Worm (Caenorhabditis elegans) whole organism, L2 larva: ENCODE data around the gene K09E3.7.

Source experiments
- C34F6.9 ChIP-seq: fragments of 150-350 bp; optimal IDR thresholded peaks from 2 replicates; lab custom pipeline; 2014; ENCODE audit warnings: missing biosample characterization, missing genetic modification characterization
- F13H6.1 ChIP-seq: sonication (generic microtip); optimal IDR thresholded peaks from 2 replicates; lab custom pipeline; 2016; ENCODE audit warnings: missing genetic modification characterization, missing compliant biosample characterization
- Y55F3AM.14 ChIP-seq: fragments of 200-800 bp; sonication (Bioruptor generic); optimal IDR thresholded peaks from 2 replicates; lab custom pipeline; 2018; ENCODE audit warnings: mild to moderate bottlenecking, missing genetic modification characterization, missing compliant biosample characterization
- alr-1 ChIP-seq: fragments of 150-350 bp; optimal IDR thresholded peaks from 2 replicates; lab custom pipeline; 2014; ENCODE audit warnings: missing biosample characterization, missing genetic modification characterization
- ama-1 ChIP-seq: fragments of 150-350 bp; optimal IDR thresholded peaks from 2 replicates; lab custom pipeline; 2018; ENCODE audit warnings: inconsistent platforms
- blmp-1 ChIP-seq: sonication (generic microtip); optimal IDR thresholded peaks from 2 replicates; lab custom pipeline; 2017; ENCODE audit warnings: missing genetic modification characterization, mild to moderate bottlenecking, missing compliant biosample characterization, antibody characterized with exemption, moderate library complexity; ENCODE audit not compliant: insufficient read depth
- ceh-16 ChIP-seq: fragments of 150-350 bp; optimal IDR thresholded peaks from 2 replicates; lab custom pipeline; 2014; ENCODE audit warnings: missing biosample characterization, missing genetic modification characterization
- dmd-4 ChIP-seq: sonication (generic microtip); optimal IDR thresholded peaks from 2 replicates; lab custom pipeline; 2017; ENCODE audit warnings: missing biosample characterization, missing genetic modification characterization
- egl-27 ChIP-seq: sonication (generic microtip); optimal IDR thresholded peaks from 3 replicates; lab custom pipeline; 2017; ENCODE audit warnings: missing biosample characterization, missing genetic modification reagents, missing genetic modification characterization
- elt-1 ChIP-seq: fragments of 150-350 bp; optimal IDR thresholded peaks from 2 replicates; lab custom pipeline; 2014; ENCODE audit warnings: missing biosample characterization, missing genetic modification characterization
- elt-3 ChIP-seq: sonication (generic microtip); optimal IDR thresholded peaks from 2 replicates; lab custom pipeline; 2017; ENCODE audit warnings: missing biosample characterization, missing genetic modification characterization
- fos-1 ChIP-seq: fragments of 150-350 bp; optimal IDR thresholded peaks from 2 replicates; lab custom pipeline; 2014; ENCODE audit warnings: missing biosample characterization, missing genetic modification characterization
- gmeb-1 ChIP-seq: fragments of 150-350 bp; optimal IDR thresholded peaks from 2 replicates; lab custom pipeline; 2014; ENCODE audit warnings: missing biosample characterization, missing genetic modification characterization
- lin-13 ChIP-seq: fragments of 150-350 bp; optimal IDR thresholded peaks from 2 replicates; lab custom pipeline; 2014; ENCODE audit warnings: missing biosample characterization, missing genetic modification reagents, missing genetic modification characterization
- lin-39 ChIP-seq: fragments of 150-350 bp; optimal IDR thresholded peaks from 2 replicates; lab custom pipeline; 2014; ENCODE audit warnings: missing biosample characterization, missing genetic modification reagents, missing genetic modification characterization
- lsy-2 ChIP-seq, 2 experiments: fragments of 150-350 bp in 1 of 2; sonication (generic microtip) in 1 of 2; optimal IDR thresholded peaks; 2 replicates each; lab custom pipeline; 2014 to 2017; ENCODE audit warnings: missing biosample characterization in 2 of 2, missing genetic modification characterization in 2 of 2
- mab-5 ChIP-seq: fragments of 150-350 bp; optimal IDR thresholded peaks from 2 replicates; lab custom pipeline; 2014; ENCODE audit warnings: missing biosample characterization, missing genetic modification characterization
- mdl-1 ChIP-seq, 2 experiments: fragments of 150-350 bp in 1 of 2; sonication (generic microtip) in 1 of 2; optimal IDR thresholded peaks; 2 replicates each; lab custom pipeline; 2017; ENCODE audit warnings: missing biosample characterization in 2 of 2, missing genetic modification characterization in 2 of 2
- nhr-10 ChIP-seq: sonication (generic microtip); optimal IDR thresholded peaks from 2 replicates; lab custom pipeline; 2017; ENCODE audit warnings: missing biosample characterization, missing genetic modification characterization
- nhr-11 ChIP-seq: fragments of 150-350 bp; optimal IDR thresholded peaks from 2 replicates; lab custom pipeline; 2014; ENCODE audit warnings: missing biosample characterization, missing genetic modification characterization
- nhr-12 ChIP-seq: fragments of 150-350 bp; optimal IDR thresholded peaks from 2 replicates; lab custom pipeline; 2014; ENCODE audit warnings: missing biosample characterization, missing genetic modification characterization
- nhr-129 ChIP-seq: fragments of 150-350 bp; optimal IDR thresholded peaks from 2 replicates; lab custom pipeline; 2014; ENCODE audit warnings: missing biosample characterization, missing genetic modification characterization
- nhr-21 ChIP-seq: fragments of 150-350 bp; optimal IDR thresholded peaks from 2 replicates; lab custom pipeline; 2014; ENCODE audit warnings: missing biosample characterization, missing genetic modification characterization
- nhr-23 ChIP-seq: fragments of 150-350 bp; optimal IDR thresholded peaks from 2 replicates; lab custom pipeline; 2014; ENCODE audit warnings: missing biosample characterization, missing genetic modification reagents, missing genetic modification characterization
- nhr-237 ChIP-seq: fragments of 150-350 bp; optimal IDR thresholded peaks from 2 replicates; lab custom pipeline; 2014; ENCODE audit warnings: missing biosample characterization, missing genetic modification characterization
- nhr-25 ChIP-seq: fragments of 150-350 bp; sonication (generic microtip); optimal IDR thresholded peaks from 3 replicates; lab custom pipeline; 2014; ENCODE audit warnings: missing biosample characterization, missing genetic modification characterization
- nhr-77 ChIP-seq: fragments of 150-350 bp; optimal IDR thresholded peaks from 2 replicates; lab custom pipeline; 2014; ENCODE audit warnings: missing biosample characterization, missing genetic modification characterization
- peb-1 ChIP-seq: fragments of 150-350 bp; optimal IDR thresholded peaks from 2 replicates; lab custom pipeline; 2014; ENCODE audit warnings: missing biosample characterization, missing genetic modification characterization
- snpc-4 ChIP-seq: fragments of 150-350 bp; optimal IDR thresholded peaks from 2 replicates; lab custom pipeline; 2014; ENCODE audit warnings: missing biosample characterization, missing genetic modification characterization
- unc-39 ChIP-seq: fragments of 150-350 bp; optimal IDR thresholded peaks from 2 replicates; lab custom pipeline; 2014; ENCODE audit warnings: missing biosample characterization, missing genetic modification characterization
- unc-55 ChIP-seq: fragments of 150-350 bp; sonication (generic microtip); optimal IDR thresholded peaks from 3 replicates; lab custom pipeline; 2014; ENCODE audit warnings: missing biosample characterization, missing genetic modification reagents, missing genetic modification characterization
- unc-62 ChIP-seq: fragments of 150-350 bp; optimal IDR thresholded peaks from 2 replicates; lab custom pipeline; 2014; ENCODE audit warnings: missing biosample characterization, missing genetic modification reagents, missing genetic modification characterization
- zag-1 ChIP-seq: fragments of 150-350 bp; optimal IDR thresholded peaks from 2 replicates; lab custom pipeline; 2014; ENCODE audit warnings: missing biosample characterization, missing genetic modification characterization
- ztf-1 ChIP-seq: fragments of 200-800 bp; sonication (Bioruptor generic); conservative IDR thresholded peaks from 2 replicates; pipeline ENCODE4 v1.3.6; 2022; ENCODE audit warnings: missing genetic modification characterization, missing compliant biosample characterization
- ztf-11 ChIP-seq: sonication (generic microtip); optimal IDR thresholded peaks from 2 replicates; lab custom pipeline; 2017; ENCODE audit warnings: missing biosample characterization, missing genetic modification characterization
- ztf-4 ChIP-seq: fragments of 150-350 bp; optimal IDR thresholded peaks from 2 replicates; lab custom pipeline; 2014; ENCODE audit warnings: missing biosample characterization, missing genetic modification characterization

The K09E3.7 gene

ce11 chrX:17180135-17180534, 45.8 kb upstream of the K09E3.7 start:
- no peak for TF ChIP-seq nhr-10 (tag; lab: Kevin White, UChicago)
- no peak for TF ChIP-seq mab-5 (tag; lab: Kevin White, UChicago)

DNA sequence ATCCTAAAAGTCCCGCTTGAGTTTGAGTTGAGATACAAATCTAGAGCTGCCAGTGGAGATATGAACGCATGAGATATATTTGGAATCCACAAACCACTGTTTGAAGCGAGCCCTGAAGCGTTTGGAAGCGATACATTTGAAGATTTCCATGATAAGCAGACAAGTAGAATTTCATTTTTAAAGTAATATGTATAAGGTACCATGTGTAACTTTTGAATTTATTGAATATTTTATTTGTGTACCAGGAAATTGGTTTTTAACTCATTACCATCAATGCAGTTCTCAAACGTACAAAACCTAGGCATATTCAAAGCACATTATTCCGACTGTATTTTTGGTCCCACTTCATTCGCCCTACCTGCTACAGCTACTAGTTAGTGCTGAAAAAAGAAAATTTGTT, 43.9 kb upstream of the K09E3.7 start, which contains the start of gene B0302.2:
Gene B0302.2 (plus strand): TSS at position 301 of the 400 bp plus-strand sequence.
- no peak for TF ChIP-seq ztf-1
- no peak for TF ChIP-seq mdl-1 (tag; optimal IDR thresholded peaks at IDR 0.05; lab: Kevin White, UChicago)
- TF ChIP-seq nhr-11 (tag; lab: Kevin White, UChicago): no peak
- TF ChIP-seq nhr-25 (tag; lab: Kevin White, UChicago): no peak
- TF ChIP-seq ztf-4 (tag; lab: Kevin White, UChicago): no peak
- TF ChIP-seq peb-1 (tag; lab: Kevin White, UChicago): no peak
- TF ChIP-seq egl-27 (tag; lab: Kevin White, UChicago): no peak
- no peak for TF ChIP-seq nhr-77 (tag; lab: Kevin White, UChicago)

DNA sequence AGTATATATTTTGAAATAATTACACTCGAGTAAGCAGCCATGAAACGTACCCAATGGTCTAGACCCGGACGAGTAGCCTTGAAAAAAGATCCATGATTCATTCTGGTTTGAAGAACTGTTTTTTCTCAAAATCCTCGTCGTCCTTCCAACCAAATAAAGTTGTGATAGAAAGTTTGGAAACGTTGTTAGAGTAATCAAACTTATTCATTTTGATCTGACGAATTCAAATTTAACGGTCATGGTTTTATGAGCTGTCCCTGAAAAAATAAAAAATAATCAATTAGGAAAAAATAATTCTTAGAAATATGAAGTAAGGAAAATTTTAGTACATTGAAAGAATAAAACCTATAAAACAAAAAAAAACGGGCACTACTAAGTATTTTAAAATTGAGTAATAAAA, 42.4 kb upstream of the K09E3.7 start, which contains the start of gene B0302.4:
Gene B0302.4 (minus strand): TSS at position 101 of the 400 bp plus-strand sequence.
- no peak for TF ChIP-seq lin-39 (tag; lab: Kevin White, UChicago)
- no peak for TF ChIP-seq ztf-11 (tag; lab: Kevin White, UChicago)
- TF ChIP-seq elt-1 (tag; lab: Kevin White, UChicago): no peak
- no peak for TF ChIP-seq ama-1 (lab: Kevin White, UChicago)
- TF ChIP-seq zag-1 (tag; lab: Kevin White, UChicago): no peak
- no peak for TF ChIP-seq nhr-12
- no peak for TF ChIP-seq C34F6.9 (tag; lab: Kevin White, UChicago)
- no peak for TF ChIP-seq nhr-237 (tag; lab: Kevin White, UChicago)
- no peak for TF ChIP-seq nhr-23
- no peak for TF ChIP-seq unc-39
- no peak for TF ChIP-seq F13H6.1 (tag; lab: Kevin White, UChicago)
- TF ChIP-seq elt-3 (tag; lab: Kevin White, UChicago): no peak
- no peak for TF ChIP-seq gmeb-1 (tag; lab: Kevin White, UChicago)
- TF ChIP-seq dmd-4 (tag; lab: Kevin White, UChicago): no peak

- TF ChIP-seq elt-3 (tag; lab: Kevin White, UChicago) (no peak), nhr-21 (tag; lab: Kevin White, UChicago) (no peak), blmp-1 (tag; lab: Kevin White, UChicago) (no peak), lin-13 (GFP tag; lab: Kevin White, UChicago) (no peak), fos-1 (tag; lab: Kevin White, UChicago) (no peak), snpc-4 (tag; lab: Kevin White, UChicago) (no peak), mdl-1 (tag; optimal IDR thresholded peaks at IDR 0.05; lab: Kevin White, UChicago) (no peak), lsy-2 (tag; optimal IDR thresholded peaks at IDR 0.05; lab: Kevin White, UChicago) (no peak), alr-1 (tag; lab: Kevin White, UChicago) (no peak), ztf-11 (tag; lab: Kevin White, UChicago) (no peak), mab-5 (tag; lab: Kevin White, UChicago) (no peak), C34F6.9 (tag; lab: Kevin White, UChicago) (no peak), Y55F3AM.14 (no peak)
Observed at ce11 chrX:17170401-17170800, 36.1 kb upstream of the K09E3.7 start.

- TF ChIP-seq Y55F3AM.14 (no peak), F13H6.1 (tag; lab: Kevin White, UChicago) (no peak), unc-55 (GFP tag; lab: Kevin White, UChicago) (no peak), unc-62 (GFP tag; lab: Kevin White, UChicago) (no peak), zag-1 (tag; lab: Kevin White, UChicago) (no peak), peb-1 (tag; lab: Kevin White, UChicago) (no peak), nhr-237 (tag; lab: Kevin White, UChicago) (no peak), nhr-129 (tag; lab: Kevin White, UChicago) (no peak), nhr-12 (no peak), lsy-2 (tag; optimal IDR thresholded peaks at IDR 0.05; lab: Kevin White, UChicago) (no peak), elt-1 (tag; lab: Kevin White, UChicago) (no peak), ceh-16 (tag; lab: Kevin White, UChicago) (no peak), snpc-4 (tag; lab: Kevin White, UChicago) (no peak)
Observed at ce11 chrX:17168086-17168485, 33.8 kb upstream of the K09E3.7 start.
